Worm (Caenorhabditis elegans): ENCODE results near the gene C50E3.15.

C50E3.15 gene

DNA sequence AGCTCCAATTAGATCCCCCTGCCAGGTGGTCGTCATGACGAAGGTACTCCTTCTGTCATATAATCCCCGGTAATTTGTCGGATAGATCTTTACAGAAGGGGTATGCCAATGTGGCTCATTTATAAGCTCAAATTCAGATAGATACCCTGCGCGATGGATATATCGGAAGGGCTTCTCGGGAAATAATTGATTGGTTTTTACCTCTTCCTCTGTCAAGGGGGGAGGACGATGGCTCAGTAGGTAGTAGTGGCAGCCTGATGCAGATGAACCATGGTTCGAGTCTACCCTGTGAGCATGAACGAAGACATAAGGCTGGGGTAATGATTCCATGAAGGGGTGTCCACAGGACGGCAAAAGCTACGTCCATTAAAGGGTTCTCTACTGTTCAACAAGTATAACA, 28.9 kb downstream of the C50E3.15 start:
- TF ChIP-seq cey-2 (tag; optimal IDR thresholded peaks at IDR 0.05; ENCODE audit: borderline replicate concordance, insufficient read depth) (no peak), ceh-32 (tag; optimal IDR thresholded peaks at IDR 0.05; ENCODE audit: poor library complexity) (no peak), egl-43 (GFP tag; IDR thresholded peaks at IDR 0.05) (no peak), nhr-42 (GFP tag; IDR thresholded peaks at IDR 0.05) (no peak), dve-1 (tag; optimal IDR thresholded peaks at IDR 0.05; ENCODE audit: insufficient read depth) (no peak), F49E8.2 (tag; optimal IDR thresholded peaks at IDR 0.05; ENCODE audit: borderline replicate concordance) (no peak), zip-11 (GFP tag; IDR thresholded peaks at IDR 0.05) (no peak), lir-3 (tag; optimal IDR thresholded peaks at IDR 0.05) (no peak)

DNA sequence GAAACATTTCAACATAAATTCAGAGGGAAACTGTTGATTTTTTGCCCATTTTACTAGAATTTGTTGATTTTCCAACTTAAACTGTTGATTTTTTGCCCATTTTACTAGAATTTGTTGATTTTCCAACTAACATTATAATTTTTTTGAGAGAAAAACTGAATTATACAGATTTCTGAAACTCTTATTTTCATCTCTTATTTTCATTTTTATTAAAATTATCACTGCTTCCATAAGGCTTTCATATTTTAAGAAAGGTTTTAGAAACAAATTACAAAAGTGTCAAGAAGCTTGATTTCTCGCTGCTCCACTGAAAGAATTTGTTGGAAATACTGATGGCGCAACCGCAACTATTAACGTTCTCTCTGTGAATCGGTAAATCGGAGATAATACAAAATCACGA, 31.7 kb downstream of the C50E3.15 start:
- TF ChIP-seq ceh-62 (tag; optimal IDR thresholded peaks at IDR 0.05) (no peak), unc-62 (GFP tag; optimal IDR thresholded peaks at IDR 0.05 in 1 of 2) (peak in 1 of 2 experiments; percentile 96), unc-62 (tag; optimal IDR thresholded peaks at IDR 0.05) (no peak)

DNA sequence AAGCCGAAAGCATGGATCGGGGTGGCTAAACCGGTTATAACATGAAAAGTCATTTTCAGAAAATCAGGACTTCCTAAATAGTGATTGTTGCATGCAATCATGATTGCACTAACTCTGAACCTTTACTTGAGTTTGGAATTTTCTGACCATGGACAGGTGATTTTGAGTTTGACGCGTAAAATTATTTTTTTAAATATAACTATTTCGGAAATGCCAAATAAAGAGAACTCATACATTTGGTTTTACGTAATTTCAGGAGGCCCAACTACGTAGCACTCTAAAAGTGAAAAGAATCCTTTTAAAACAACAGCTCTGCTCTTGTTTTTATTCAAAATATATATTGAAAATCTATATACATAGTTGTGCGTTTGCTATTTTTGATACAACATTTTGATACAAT, 33.5 kb downstream of the C50E3.15 start, which contains the start of gene srh-234:
TSS of gene srh-234 (minus strand) at position 101 of the 400 bp plus-strand sequence.
- TF ChIP-seq nhr-28 (tag; optimal IDR thresholded peaks at IDR 0.05) (no peak), zip-2 (tag; optimal IDR thresholded peaks at IDR 0.05) (no peak), spr-1 (tag; optimal IDR thresholded peaks at IDR 0.05) (no peak), nhr-42 (GFP tag; IDR thresholded peaks at IDR 0.05) (no peak), nhr-25 (tag; optimal IDR thresholded peaks at IDR 0.05; ENCODE audit: borderline replicate concordance, insufficient read depth) (no peak), Y105C5A.15 (GFP tag; IDR thresholded peaks at IDR 0.05) (no peak), hmg-1.1 (GFP tag; IDR thresholded peaks at IDR 0.05) (no peak), ctbp-1 (GFP tag; IDR thresholded peaks at IDR 0.05) (no peak), nhr-102 (tag; optimal IDR thresholded peaks at IDR 0.05) (no peak), mes-2 (tag; optimal IDR thresholded peaks at IDR 0.05; ENCODE audit: poor library complexity, severe bottlenecking) (no peak), nhr-237 (tag; optimal IDR thresholded peaks at IDR 0.05) (no peak), lir-3 (tag; optimal IDR thresholded peaks at IDR 0.05) (no peak), ztf-11 (tag; optimal IDR thresholded peaks at IDR 0.05) (no peak), fos-1 (tag; optimal IDR thresholded peaks at IDR 0.05) (no peak), F49E8.2 (tag; optimal IDR thresholded peaks at IDR 0.05; ENCODE audit: borderline replicate concordance) (no peak), vab-7 (GFP tag; IDR thresholded peaks at IDR 0.05) (no peak)

DNA sequence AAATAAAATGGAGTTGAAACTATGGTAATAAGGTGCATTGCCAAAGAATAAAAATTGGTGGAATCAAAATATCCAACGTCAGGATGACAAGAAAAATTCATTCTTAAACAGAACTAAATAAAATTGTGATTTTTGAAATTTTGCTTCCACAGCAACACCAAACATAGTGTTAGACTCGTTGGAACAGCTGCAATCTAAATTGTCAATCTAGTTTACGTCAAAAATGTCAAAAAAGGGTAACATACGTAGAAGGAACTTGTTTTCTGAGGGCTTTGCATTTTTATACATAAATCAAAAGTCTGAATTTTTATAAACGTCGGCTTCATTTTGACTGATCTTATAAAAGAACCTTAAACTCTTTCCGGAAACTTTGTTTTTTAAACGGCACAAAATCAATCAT, 35.4 kb downstream of the C50E3.15 start, which contains the start of gene srh-200:
TSS of gene srh-200 (minus strand) at position 101 of the 400 bp plus-strand sequence.
- TF ChIP-seq ceh-82 (tag; optimal IDR thresholded peaks at IDR 0.05) (no peak), ztf-7 (tag; optimal IDR thresholded peaks at IDR 0.05) (no peak), unc-62 (GFP tag; optimal IDR thresholded peaks at IDR 0.05 in 1 of 2) (peak in 1 of 2 experiments; percentile 33), unc-62 (tag; optimal IDR thresholded peaks at IDR 0.05) (no peak), ces-1 (GFP tag; optimal IDR thresholded peaks at IDR 0.05) (no peak)

DNA sequence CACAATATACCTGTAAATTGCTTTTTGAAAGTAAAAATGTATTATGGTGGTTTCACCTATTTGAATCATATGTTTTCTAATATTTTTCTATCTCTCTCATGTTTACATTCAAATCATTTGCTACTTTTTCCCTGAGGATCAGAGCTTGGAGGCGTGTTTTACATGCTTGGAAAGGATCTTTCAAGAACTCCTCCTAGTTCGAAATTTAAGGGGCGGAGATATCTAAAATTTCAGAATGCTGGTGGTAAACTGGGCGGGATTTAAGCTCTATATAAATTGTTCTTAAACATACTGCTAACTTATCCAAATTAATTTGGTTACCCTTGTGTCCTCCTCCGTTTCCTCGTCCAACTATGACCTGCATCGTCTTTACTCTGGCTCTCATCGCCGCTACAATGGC, 49.7 kb downstream of the C50E3.15 start, which contains the start of gene C12D5.5:
TSS of gene C12D5.5 (plus strand) at position 301 of the 400 bp plus-strand sequence.
- no peak for TF ChIP-seq hlh-11 (tag; optimal IDR thresholded peaks at IDR 0.05)
- no peak for TF ChIP-seq lin-15B (tag; optimal IDR thresholded peaks at IDR 0.05)
- TF ChIP-seq unc-39 (tag; optimal IDR thresholded peaks at IDR 0.05): no peak

All from whole organism, L4 larva.